Fruit fly (Drosophila melanogaster) whole organism, prepupa: Measurements from ENCODE around the gene Mst27D.

Experiments used
- CG10631 ChIP-seq: fragments of 200-800 bp; sonication (Bioruptor generic); optimal IDR thresholded peaks from 2 replicates; lab custom pipeline; 2016; ENCODE audit warnings: missing biosample characterization, missing genetic modification characterization
- CG10669 ChIP-seq: fragments of 200-800 bp; sonication (Bioruptor generic); optimal IDR thresholded peaks from 3 replicates; lab custom pipeline; 2018; ENCODE audit warnings: missing biosample characterization, mild to moderate bottlenecking, missing genetic modification characterization, moderate library complexity
- CG31627 ChIP-seq: fragments of 200-800 bp; sonication (Bioruptor generic); optimal IDR thresholded peaks from 3 replicates; lab custom pipeline; 2016; ENCODE audit warnings: missing biosample characterization, missing genetic modification characterization
- CG34406 ChIP-seq: fragments of 200-800 bp; sonication (Bioruptor generic); optimal IDR thresholded peaks from 3 replicates; lab custom pipeline; 2016; ENCODE audit warnings: missing biosample characterization, missing genetic modification characterization
- CG7368 ChIP-seq: fragments of 200-800 bp; sonication (Bioruptor generic); optimal IDR thresholded peaks from 3 replicates; lab custom pipeline; 2016; ENCODE audit warnings: missing biosample characterization, missing genetic modification characterization
- Ets21C ChIP-seq: fragments of 200-800 bp; sonication (Bioruptor generic); optimal IDR thresholded peaks from 3 replicates; lab custom pipeline; 2016; ENCODE audit warnings: missing biosample characterization, missing genetic modification characterization
- OdsH ChIP-seq: fragments of 200-800 bp; sonication (Bioruptor generic); optimal IDR thresholded peaks from 3 replicates; lab custom pipeline; 2016; ENCODE audit warnings: missing biosample characterization, missing genetic modification characterization
- cyc ChIP-seq: fragments of 200-800 bp; sonication (Bioruptor generic); optimal IDR thresholded peaks from 3 replicates; lab custom pipeline; 2016; ENCODE audit warnings: missing biosample characterization, missing genetic modification characterization
- dac ChIP-seq: fragments of 200-800 bp; sonication (Bioruptor generic); optimal IDR thresholded peaks from 2 replicates; lab custom pipeline; 2017; ENCODE audit warnings: missing biosample characterization, mild to moderate bottlenecking, missing genetic modification characterization
- esn ChIP-seq: fragments of 200-800 bp; sonication (Bioruptor generic); optimal IDR thresholded peaks from 2 replicates; lab custom pipeline; 2016; ENCODE audit warnings: missing biosample characterization, mild to moderate bottlenecking, missing genetic modification characterization, moderate library complexity
- net ChIP-seq: fragments of 200-800 bp; sonication (Bioruptor generic); optimal IDR thresholded peaks from 3 replicates; lab custom pipeline; 2016; ENCODE audit warnings: missing biosample characterization, missing genetic modification characterization
- salr ChIP-seq, 2 experiments: fragments of 200-800 bp; sonication (Bioruptor generic); optimal IDR thresholded peaks; 3 replicates each; lab custom pipeline; 2016 to 2018; ENCODE audit warnings: missing biosample characterization in 2 of 2, missing genetic modification characterization in 2 of 2, mild to moderate bottlenecking in 1 of 2
- ss ChIP-seq, 2 experiments: fragments of 200-800 bp; sonication (Bioruptor generic); optimal IDR thresholded peaks; 2 replicates in 1 of 2; 3 replicates in 1 of 2; lab custom pipeline; 2017 to 2018; ENCODE audit warnings: mild to moderate bottlenecking in 2 of 2, missing biosample characterization in 2 of 2, missing genetic modification characterization in 2 of 2, moderate library complexity in 1 of 2

- TF ChIP-seq net (GFP tag; lab: Kevin White, UChicago) (no peak), CG34406 (GFP tag; lab: Kevin White, UChicago) (no peak), CG31627 (no peak), salr (GFP tag; optimal IDR thresholded peaks at IDR 0.05; lab: Kevin White, UChicago) (no peak), ss (GFP tag; optimal IDR thresholded peaks at IDR 0.05; lab: Kevin White, UChicago) (no peak), Ets21C (GFP tag; lab: Kevin White, UChicago) (no peak), CG7368 (GFP tag; lab: Kevin White, UChicago) (no peak), CG10669 (GFP tag; lab: Kevin White, UChicago) (no peak), cyc (GFP tag; lab: Kevin White, UChicago) (no peak), OdsH (GFP tag; lab: Kevin White, UChicago) (no peak), dac (GFP tag; lab: Kevin White, UChicago) (no peak), esn (GFP tag; lab: Kevin White, UChicago) (no peak), CG10631 (GFP tag; lab: Kevin White, UChicago) (no peak)
Observed at dm6 chr2L:7071219-7071618, 10.6 kb upstream of the Mst27D start.
